Worm (Caenorhabditis elegans): ENCODE data around the gene E04F6.8.

E04F6.8 gene

ce11 chrII:7211280-7211679 is at the start of gene E04F6.8:
E04F6.8 (minus strand) TSS chrII:7211380.
- TF ChIP-seq pes-1 (GFP tag; IDR thresholded peaks at IDR 0.05) = no peak
- no peak for TF ChIP-seq ama-1 (optimal IDR thresholded peaks at IDR 0.05)
- no peak for TF ChIP-seq F13C5.2 (tag; optimal IDR thresholded peaks at IDR 0.05)
- TF ChIP-seq flt-1 (GFP tag; IDR thresholded peaks at IDR 0.05) = no peak

ce11 chrII:7255614-7256162 is 44.5 kb upstream of the E04F6.8 start, which contains the start of gene F32A5.8:
F32A5.8 (plus strand) TSS chrII:7256112.
- no peak for TF ChIP-seq tbx-37 (GFP tag; conservative IDR thresholded peaks at IDR 0.05)
- TF ChIP-seq scrt-1 (GFP tag; IDR thresholded peaks at IDR 0.05) = no peak
- no peak for TF ChIP-seq ceh-36 (tag; optimal IDR thresholded peaks at IDR 0.05)
- TF ChIP-seq tbx-11 (GFP tag; IDR thresholded peaks at IDR 0.05) = no peak
- no peak for TF ChIP-seq ceh-13 (GFP tag; optimal IDR thresholded peaks at IDR 0.05)
- TF ChIP-seq hnd-1 (tag; optimal IDR thresholded peaks at IDR 0.05) = no peak
- TF ChIP-seq F13C5.2 (tag; optimal IDR thresholded peaks at IDR 0.05) = no peak

- TF ChIP-seq ceh-13 (GFP tag; optimal IDR thresholded peaks at IDR 0.05) (no peak), ets-7 (tag; optimal IDR thresholded peaks at IDR 0.05) (no peak), B0310.2 (tag; optimal IDR thresholded peaks at IDR 0.05) (no peak), tbx-37 (GFP tag; conservative IDR thresholded peaks at IDR 0.05) (no peak), aly-1 (tag; optimal IDR thresholded peaks at IDR 0.05) (no peak), scrt-1 (GFP tag; IDR thresholded peaks at IDR 0.05) (no peak), hmg-4 (GFP tag; optimal IDR thresholded peaks at IDR 0.05) (no peak), sea-1 (GFP tag; conservative IDR thresholded peaks at IDR 0.05) (no peak), hmbx-1 (tag; optimal IDR thresholded peaks at IDR 0.05) (no peak), ama-1 (optimal IDR thresholded peaks at IDR 0.05) (no peak), tbx-11 (GFP tag; IDR thresholded peaks at IDR 0.05) (no peak), F13C5.2 (tag; optimal IDR thresholded peaks at IDR 0.05) (no peak)
Measured at ce11 chrII:7253073-7253472, 41.9 kb upstream of the E04F6.8 start, which contains the start of gene lsm-4. lsm-4 (minus strand) TSS chrII:7253163.

ce11 chrII:7251978-7252377 is 40.8 kb upstream of the E04F6.8 start, which contains the start of the genes prx-13 and ada-2:
prx-13 (minus strand) TSS chrII:7252015.
ada-2 (plus strand) TSS chrII:7252259.
- no peak for TF ChIP-seq hnd-1 (tag; optimal IDR thresholded peaks at IDR 0.05)
- TF ChIP-seq ceh-13 (GFP tag; optimal IDR thresholded peaks at IDR 0.05) = no peak
- no peak for TF ChIP-seq tra-4 (tag; optimal IDR thresholded peaks at IDR 0.05)
- TF ChIP-seq sea-1 (GFP tag; conservative IDR thresholded peaks at IDR 0.05) = no peak
- TF ChIP-seq pes-1 (GFP tag; IDR thresholded peaks at IDR 0.05) = no peak
- no peak for TF ChIP-seq aly-1 (tag; optimal IDR thresholded peaks at IDR 0.05)
- TF ChIP-seq ets-7 (tag; optimal IDR thresholded peaks at IDR 0.05) = no peak
- TF ChIP-seq ceh-36 (tag; optimal IDR thresholded peaks at IDR 0.05) = no peak
- TF ChIP-seq tbx-11 (GFP tag; IDR thresholded peaks at IDR 0.05) = no peak
- no peak for TF ChIP-seq B0310.2 (tag; optimal IDR thresholded peaks at IDR 0.05)
- TF ChIP-seq ama-1 (optimal IDR thresholded peaks at IDR 0.05) = no peak
- no peak for TF ChIP-seq hmg-4 (GFP tag; optimal IDR thresholded peaks at IDR 0.05)

- TF ChIP-seq pes-1 (GFP tag; IDR thresholded peaks at IDR 0.05) = no peak
- no peak for TF ChIP-seq hmg-4 (GFP tag; optimal IDR thresholded peaks at IDR 0.05)
- no peak for TF ChIP-seq aly-1 (tag; optimal IDR thresholded peaks at IDR 0.05)
Measured at ce11 chrII:7245576-7245975, 34.4 kb upstream of the E04F6.8 start, which contains the start of gene skpo-3. skpo-3 (plus strand) TSS chrII:7245876.

- no peak for TF ChIP-seq ceh-13 (GFP tag; optimal IDR thresholded peaks at IDR 0.05)
- no peak for TF ChIP-seq B0310.2 (tag; optimal IDR thresholded peaks at IDR 0.05)
- no peak for TF ChIP-seq pes-1 (GFP tag; IDR thresholded peaks at IDR 0.05)
- TF ChIP-seq hnd-1 (tag; optimal IDR thresholded peaks at IDR 0.05) = no peak
- TF ChIP-seq sea-1 (GFP tag; conservative IDR thresholded peaks at IDR 0.05) = no peak
- TF ChIP-seq ets-7 (tag; optimal IDR thresholded peaks at IDR 0.05) = no peak
- TF ChIP-seq tbx-37 (GFP tag; conservative IDR thresholded peaks at IDR 0.05) = no peak
- no peak for TF ChIP-seq tbx-11 (GFP tag; IDR thresholded peaks at IDR 0.05)
- no peak for TF ChIP-seq ceh-36 (tag; optimal IDR thresholded peaks at IDR 0.05)
- TF ChIP-seq aly-1 (tag; optimal IDR thresholded peaks at IDR 0.05) = no peak
- no peak for TF ChIP-seq scrt-1 (GFP tag; IDR thresholded peaks at IDR 0.05)
- TF ChIP-seq ama-1 (optimal IDR thresholded peaks at IDR 0.05) = no peak
- no peak for TF ChIP-seq hmbx-1 (tag; optimal IDR thresholded peaks at IDR 0.05)
- TF ChIP-seq hmg-4 (GFP tag; optimal IDR thresholded peaks at IDR 0.05) = no peak
Measured at ce11 chrII:7242754-7243153, 31.6 kb upstream of the E04F6.8 start.

- TF ChIP-seq ceh-13 (GFP tag; optimal IDR thresholded peaks at IDR 0.05) (no peak), aly-1 (tag; optimal IDR thresholded peaks at IDR 0.05) (no peak), hmbx-1 (tag; optimal IDR thresholded peaks at IDR 0.05) (no peak), flt-1 (GFP tag; IDR thresholded peaks at IDR 0.05) (no peak), sea-1 (GFP tag; conservative IDR thresholded peaks at IDR 0.05) (no peak), ets-7 (tag; optimal IDR thresholded peaks at IDR 0.05) (no peak)
Measured at ce11 chrII:7239705-7240104, 28.5 kb upstream of the E04F6.8 start.

ce11 chrII:7238791-7239190 is 27.6 kb upstream of the E04F6.8 start:
- TF ChIP-seq ceh-13 (GFP tag; optimal IDR thresholded peaks at IDR 0.05) = no peak
- no peak for TF ChIP-seq hmg-4 (GFP tag; optimal IDR thresholded peaks at IDR 0.05)
- TF ChIP-seq F13C5.2 (tag; optimal IDR thresholded peaks at IDR 0.05) = no peak
- no peak for TF ChIP-seq tra-4 (tag; optimal IDR thresholded peaks at IDR 0.05)
- TF ChIP-seq flt-1 (GFP tag; IDR thresholded peaks at IDR 0.05) = no peak
- TF ChIP-seq aly-1 (tag; optimal IDR thresholded peaks at IDR 0.05) = no peak
- no peak for TF ChIP-seq tbx-11 (GFP tag; IDR thresholded peaks at IDR 0.05)
- no peak for TF ChIP-seq hmbx-1 (tag; optimal IDR thresholded peaks at IDR 0.05)
- no peak for TF ChIP-seq B0310.2 (tag; optimal IDR thresholded peaks at IDR 0.05)
- no peak for TF ChIP-seq scrt-1 (GFP tag; IDR thresholded peaks at IDR 0.05)
- no peak for TF ChIP-seq hnd-1 (tag; optimal IDR thresholded peaks at IDR 0.05)
- no peak for TF ChIP-seq sea-1 (GFP tag; conservative IDR thresholded peaks at IDR 0.05)
- no peak for TF ChIP-seq ets-7 (tag; optimal IDR thresholded peaks at IDR 0.05)

Data from whole organism, early embryonic.